Worm (Caenorhabditis elegans) whole organism, late embryonic: ENCODE measurements around the gene B0198.2.

Experiments
- K02D7.2 ChIP-seq: sonication (generic microtip); optimal IDR thresholded peaks from 2 replicates; lab custom pipeline; 2017; ENCODE audit warnings: mild to moderate bottlenecking, missing genetic modification characterization, missing compliant biosample characterization
- ahr-1 ChIP-seq: sonication (generic microtip); optimal IDR thresholded peaks from 2 replicates; lab custom pipeline; 2016; ENCODE audit warnings: missing genetic modification characterization, missing compliant biosample characterization
- ceh-18 ChIP-seq: sonication (generic microtip); optimal IDR thresholded peaks from 2 replicates; lab custom pipeline; 2016; ENCODE audit warnings: missing genetic modification characterization, missing compliant biosample characterization
- ceh-19 ChIP-seq: fragments of 200-800 bp; sonication (Bioruptor generic); optimal IDR thresholded peaks from 2 replicates; lab custom pipeline; 2018; ENCODE audit warnings: mild to moderate bottlenecking, missing genetic modification characterization, missing compliant biosample characterization
- ceh-24 ChIP-seq: sonication (generic microtip); optimal IDR thresholded peaks from 2 replicates; lab custom pipeline; 2016; ENCODE audit warnings: mild to moderate bottlenecking, missing genetic modification characterization, missing compliant biosample characterization
- ceh-30 ChIP-seq: fragments of 150-350 bp; optimal IDR thresholded peaks from 2 replicates; lab custom pipeline; 2014; ENCODE audit warnings: missing biosample characterization, missing genetic modification characterization
- ceh-34 ChIP-seq: sonication (generic microtip); optimal IDR thresholded peaks from 2 replicates; lab custom pipeline; 2016; ENCODE audit warnings: mild to moderate bottlenecking, missing genetic modification characterization, missing compliant biosample characterization
- ceh-45 ChIP-seq: fragments of 200-800 bp; sonication (Bioruptor generic); IDR thresholded peaks from 2 replicates; pipeline ENCODE4 v1.3.6; 2022; ENCODE audit warnings: missing genetic modification reagents, missing genetic modification characterization, missing compliant biosample characterization
- ceh-6 ChIP-seq: fragments of 200-800 bp; sonication (Bioruptor generic); optimal IDR thresholded peaks from 2 replicates; lab custom pipeline; 2018; ENCODE audit warnings: mild to moderate bottlenecking, missing genetic modification characterization, missing compliant biosample characterization
- che-1 ChIP-seq: sonication (generic microtip); optimal IDR thresholded peaks from 2 replicates; lab custom pipeline; 2016; ENCODE audit warnings: mild to moderate bottlenecking, missing genetic modification characterization, missing compliant biosample characterization
- dmd-4 ChIP-seq: sonication (generic microtip); optimal IDR thresholded peaks from 2 replicates; lab custom pipeline; 2016; ENCODE audit warnings: borderline replicate concordance, missing genetic modification characterization, missing compliant biosample characterization
- dve-1 ChIP-seq: sonication (generic microtip); optimal IDR thresholded peaks from 2 replicates; lab custom pipeline; 2017; ENCODE audit warnings: antibody characterized with exemption, mild to moderate bottlenecking, missing genetic modification characterization, missing compliant biosample characterization
- elt-4 ChIP-seq: sonication (generic microtip); optimal IDR thresholded peaks from 2 replicates; lab custom pipeline; 2016; ENCODE audit warnings: missing genetic modification characterization, missing compliant biosample characterization
- ets-4 ChIP-seq: sonication (generic microtip); optimal IDR thresholded peaks from 2 replicates; lab custom pipeline; 2016; ENCODE audit warnings: missing genetic modification characterization, missing compliant biosample characterization
- fax-1 ChIP-seq: sonication (generic microtip); optimal IDR thresholded peaks from 2 replicates; lab custom pipeline; 2016; ENCODE audit warnings: missing genotype, missing genetic modification characterization, missing compliant biosample characterization
- fkh-6 ChIP-seq: sonication (generic microtip); optimal IDR thresholded peaks from 2 replicates; lab custom pipeline; 2016; ENCODE audit warnings: missing genetic modification characterization, missing compliant biosample characterization
- hlh-13 ChIP-seq: fragments of 200-800 bp; sonication (Bioruptor generic); optimal IDR thresholded peaks from 2 replicates; lab custom pipeline; 2018; ENCODE audit warnings: mild to moderate bottlenecking, missing genetic modification characterization, missing compliant biosample characterization
- hlh-6 ChIP-seq: sonication (generic microtip); optimal IDR thresholded peaks from 2 replicates; lab custom pipeline; 2016; ENCODE audit warnings: missing genotype, missing genetic modification characterization, missing compliant biosample characterization
- hlh-8 ChIP-seq: sonication (generic microtip); optimal IDR thresholded peaks from 2 replicates; lab custom pipeline; 2016; ENCODE audit warnings: missing genotype, missing genetic modification characterization, missing compliant biosample characterization
- madf-2 ChIP-seq: sonication (generic microtip); optimal IDR thresholded peaks from 2 replicates; lab custom pipeline; 2017; ENCODE audit warnings: missing genetic modification characterization, missing compliant biosample characterization
- mec-3 ChIP-seq: sonication (generic microtip); optimal IDR thresholded peaks from 2 replicates; lab custom pipeline; 2016; ENCODE audit warnings: borderline replicate concordance, missing genetic modification characterization, missing compliant biosample characterization
- nhr-11 ChIP-seq: fragments of 150-350 bp; optimal IDR thresholded peaks from 2 replicates; lab custom pipeline; 2014; ENCODE audit warnings: missing biosample characterization, missing genetic modification characterization
- npax-4 ChIP-seq: sonication (generic microtip); optimal IDR thresholded peaks from 2 replicates; lab custom pipeline; 2016; ENCODE audit warnings: missing genetic modification characterization, missing compliant biosample characterization
- odd-2 ChIP-seq: sonication (generic microtip); optimal IDR thresholded peaks from 2 replicates; lab custom pipeline; 2017; ENCODE audit warnings: antibody characterized with exemption, mild to moderate bottlenecking, missing genetic modification characterization, missing compliant biosample characterization
- pha-2 ChIP-seq: sonication (generic microtip); optimal IDR thresholded peaks from 2 replicates; lab custom pipeline; 2017; ENCODE audit warnings: mild to moderate bottlenecking, missing genetic modification characterization, missing compliant biosample characterization
- pha-4 ChIP-seq: fragments of 150-350 bp; optimal IDR thresholded peaks from 2 replicates; lab custom pipeline; 2018; ENCODE audit warnings: missing biosample characterization, missing genetic modification reagents, missing genetic modification characterization
- ref-2 ChIP-seq: sonication (generic microtip); optimal IDR thresholded peaks from 2 replicates; lab custom pipeline; 2016; ENCODE audit warnings: missing genetic modification characterization, missing compliant biosample characterization
- rnt-1 ChIP-seq: sonication (generic microtip); optimal IDR thresholded peaks from 2 replicates; lab custom pipeline; 2016; ENCODE audit warnings: missing genetic modification characterization, missing compliant biosample characterization
- sdc-2 ChIP-seq: sonication (generic microtip); optimal IDR thresholded peaks from 2 replicates; lab custom pipeline; 2016; ENCODE audit warnings: missing genotype, missing genetic modification characterization, missing compliant biosample characterization
- tbx-2 ChIP-seq: sonication (generic microtip); optimal IDR thresholded peaks from 2 replicates; lab custom pipeline; 2016; ENCODE audit warnings: missing genetic modification characterization, missing compliant biosample characterization
- unc-42 ChIP-seq: sonication (generic microtip); optimal IDR thresholded peaks from 2 replicates; lab custom pipeline; 2016; ENCODE audit warnings: missing genotype, missing genetic modification characterization, missing compliant biosample characterization
- ztf-16 ChIP-seq: sonication (generic microtip); optimal IDR thresholded peaks from 2 replicates; lab custom pipeline; 2017; ENCODE audit warnings: missing genetic modification characterization, missing compliant biosample characterization

Gene B0198.2

DNA sequence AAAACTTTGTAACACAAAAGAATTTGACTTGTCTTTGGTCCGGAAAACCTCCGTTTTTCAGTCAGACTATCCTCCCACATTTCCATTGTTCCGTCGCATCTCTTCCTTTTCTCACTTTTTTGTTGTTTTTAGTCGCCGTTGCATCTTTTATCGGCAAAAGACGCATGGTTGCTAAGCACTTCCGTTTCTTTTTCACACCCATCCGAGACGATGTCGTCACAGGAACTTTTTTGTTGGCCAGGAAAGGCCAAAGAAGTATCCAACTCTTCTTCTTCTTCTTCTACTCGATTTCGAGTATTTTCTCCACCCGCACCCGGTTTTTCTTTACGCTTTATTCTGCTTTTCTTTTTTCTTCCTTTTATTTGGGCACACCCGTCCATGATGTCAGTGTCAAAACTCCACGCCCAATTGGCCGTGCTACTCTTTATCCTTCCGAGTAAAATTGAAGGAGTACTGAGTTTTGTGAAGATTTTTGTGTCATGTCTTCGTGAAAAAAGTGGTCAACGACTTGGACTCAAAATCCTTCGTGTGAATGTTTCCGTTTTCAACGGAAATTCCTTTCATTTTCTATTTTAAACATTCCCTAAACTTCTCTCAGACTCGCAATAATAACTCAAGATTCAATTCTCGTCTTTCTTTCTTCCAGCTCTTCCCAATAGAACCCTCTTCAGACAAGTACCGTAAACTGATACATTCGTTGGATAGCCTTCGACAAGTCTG is at the start of gene B0198.2:
B0198.2 (plus strand) TSS at position 670 of the 720 bp plus-strand sequence.
- no peak for TF ChIP-seq nhr-11 (tag; lab: Kevin White, UChicago)
- TF ChIP-seq ceh-24 (tag; lab: Kevin White, UChicago): no peak
- TF ChIP-seq, all 69 proteins: peak for 0

DNA sequence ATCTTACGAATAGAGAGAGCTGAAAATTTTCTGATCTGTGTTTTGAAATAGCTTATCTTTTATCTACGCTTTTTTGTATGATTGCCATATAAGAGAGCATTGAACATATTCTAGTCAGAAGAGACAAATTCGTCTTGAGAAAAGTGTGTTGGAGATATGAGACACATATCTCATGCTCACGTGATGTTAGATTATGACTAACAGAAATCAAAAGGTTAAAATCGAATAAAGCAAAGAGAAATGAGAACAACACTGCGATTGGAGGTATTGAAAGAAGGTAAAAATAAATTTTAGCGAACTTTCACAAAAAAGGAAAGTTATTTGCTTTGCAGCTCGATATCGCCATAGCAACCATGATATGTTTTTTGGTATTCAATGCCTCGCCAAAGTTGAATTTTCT is 43.5 kb upstream of the B0198.2 start, which contains the start of gene nhr-167:
nhr-167 (minus strand) TSS at position 21 of the 400 bp plus-strand sequence.
- TF ChIP-seq elt-4 (tag; lab: Kevin White, UChicago) (no peak), madf-2 (tag; lab: Kevin White, UChicago) (no peak), unc-42 (tag; lab: Kevin White, UChicago) (no peak), ahr-1 (tag; lab: Kevin White, UChicago) (no peak), dmd-4 (tag; lab: Kevin White, UChicago) (no peak), ref-2 (no peak), npax-4 (tag; lab: Kevin White, UChicago) (no peak), ceh-34 (tag; lab: Kevin White, UChicago) (no peak)

DNA sequence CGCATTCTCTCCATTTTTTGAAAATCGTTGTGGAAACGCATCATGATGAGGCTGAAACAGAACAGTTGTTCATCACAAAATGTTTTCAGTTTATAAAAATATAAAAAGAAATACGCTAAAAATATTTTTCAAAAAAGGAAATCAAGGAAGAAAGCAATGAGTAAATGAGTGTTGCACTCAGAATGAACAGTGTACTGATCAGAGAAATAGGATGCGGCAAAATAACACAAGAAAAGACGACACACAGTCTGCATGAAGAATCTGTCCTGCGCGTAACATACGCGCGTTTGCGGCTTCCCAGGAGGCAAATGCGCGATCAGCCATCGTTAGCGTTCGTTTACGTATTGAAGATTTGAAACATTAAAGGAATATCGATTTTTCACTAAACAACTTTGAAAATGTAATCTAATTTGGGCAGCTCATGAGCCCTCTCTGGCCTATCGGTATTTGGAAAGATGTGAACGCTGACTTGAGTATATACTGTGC is 41.9 kb upstream of the B0198.2 start, which contains the start of gene C49F5.3:
C49F5.3 (minus strand) TSS at position 51 of the 486 bp plus-strand sequence.
- TF ChIP-seq pha-4 (tag; lab: Kevin White, UChicago) (no peak), fkh-6 (tag; lab: Kevin White, UChicago) (no peak), ceh-30 (tag; lab: Kevin White, UChicago) (no peak), ceh-18 (tag; lab: Kevin White, UChicago) (no peak), hlh-8 (no peak), ceh-6 (GFP tag; lab: Kevin White, UChicago) (no peak), tbx-2 (tag; lab: Kevin White, UChicago) (no peak), rnt-1 (no peak), ref-2 (no peak), hlh-6 (no peak), odd-2 (tag; lab: Kevin White, UChicago) (no peak), fax-1 (tag; lab: Kevin White, UChicago) (no peak), ceh-24 (tag; lab: Kevin White, UChicago) (no peak), che-1 (tag; lab: Kevin White, UChicago) (no peak), ceh-19 (GFP tag; lab: Kevin White, UChicago) (no peak), ztf-16 (tag; lab: Kevin White, UChicago) (no peak), K02D7.2 (tag; lab: Kevin White, UChicago) (no peak), nhr-11 (tag; lab: Kevin White, UChicago) (no peak), mec-3 (no peak), madf-2 (tag; lab: Kevin White, UChicago) (no peak)

DNA sequence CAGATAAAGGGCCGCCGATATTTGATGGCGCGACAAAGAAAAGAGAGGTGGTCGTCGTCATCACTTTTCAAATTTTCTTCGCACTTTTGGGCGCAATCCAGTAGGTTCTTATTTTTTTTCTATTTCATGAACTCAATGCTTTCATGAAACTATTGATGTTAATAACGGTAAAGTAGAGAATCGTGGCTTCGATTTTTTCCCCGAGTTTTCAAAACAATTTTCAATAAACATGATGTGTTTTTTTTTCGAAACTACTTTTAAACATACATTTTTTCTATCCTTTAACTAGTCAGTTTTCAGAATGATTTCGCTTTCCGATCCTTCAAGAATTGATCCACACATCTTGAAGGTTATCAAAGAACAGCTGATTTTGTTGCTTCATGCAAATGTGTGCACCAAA is 39.7 kb upstream of the B0198.2 start, which contains the start of gene C49F5.5:
C49F5.5 (plus strand) TSS at position 301 of the 400 bp plus-strand sequence.
- no peak for TF ChIP-seq sdc-2 (tag; lab: Kevin White, UChicago)
- no peak for TF ChIP-seq dve-1 (tag; lab: Kevin White, UChicago)
- TF ChIP-seq, all 69 proteins: peak for 0

DNA sequence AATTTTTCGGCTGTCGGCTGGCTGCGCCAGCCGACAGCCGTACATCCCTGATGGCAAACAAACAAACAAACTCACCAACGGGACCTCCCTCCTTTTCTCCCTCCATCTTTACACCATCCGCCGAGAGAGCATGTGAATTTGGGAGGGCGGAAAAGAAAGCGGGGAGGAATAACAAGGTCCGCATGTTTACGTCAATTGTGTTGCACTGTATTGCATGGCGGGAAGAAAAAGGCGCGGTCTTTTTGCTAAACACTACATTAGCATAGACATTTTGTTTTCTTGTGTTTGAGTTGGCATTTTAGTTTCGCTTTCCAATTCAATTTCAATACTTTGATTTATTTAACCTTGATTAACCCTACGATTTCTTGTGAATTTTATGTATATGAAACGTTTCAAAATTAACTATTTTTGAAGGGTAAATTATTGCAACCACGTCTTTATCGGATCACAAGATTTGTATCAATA is 37.6 kb upstream of the B0198.2 start, which contains the start of gene C49F5.6:
C49F5.6 (plus strand) TSS at position 415 of the 465 bp plus-strand sequence.
- TF ChIP-seq pha-2 (tag; lab: Kevin White, UChicago) (no peak), hlh-13 (GFP tag; lab: Kevin White, UChicago) (no peak), ahr-1 (tag; lab: Kevin White, UChicago) (no peak), ceh-45 (GFP tag; lab: Robert Waterston, UW) (no peak), ets-4 (tag; lab: Kevin White, UChicago) (no peak)
